Fruit fly (Drosophila melanogaster) whole organism, embryonic: ENCODE data around the gene Pvf2.

ENCODE experiments used
- Abd-B ChIP-seq: fragments of 200-800 bp; sonication (Bioruptor generic); optimal IDR thresholded peaks from 2 replicates; lab custom pipeline; 2018; ENCODE audit warnings: missing biosample characterization, mild to moderate bottlenecking, missing genetic modification characterization, moderate library complexity
- BEAF-32 ChIP-seq: fragments of 200-800 bp; sonication (Bioruptor generic); optimal IDR thresholded peaks from 3 replicates; lab custom pipeline; 2017; ENCODE audit warnings: missing biosample characterization, missing genetic modification characterization, mild to moderate bottlenecking, moderate library complexity, missing genetic modification reagents
- Bgb ChIP-seq: fragments of 200-800 bp; sonication (Bioruptor generic); IDR thresholded peaks from 2 replicates; pipeline ENCODE4 v1.3.6; 2022; ENCODE audit warnings: missing biosample characterization, missing genetic modification characterization; ENCODE audit not compliant: partially characterized antibody
- C15 ChIP-seq: fragments of 200-800 bp; sonication (Bioruptor generic); IDR thresholded peaks from 3 replicates; pipeline ENCODE4 v1.3.6; 2022; ENCODE audit warnings: missing biosample characterization, missing genetic modification characterization
- CG11085 ChIP-seq: fragments of 200-800 bp; sonication (Bioruptor generic); IDR thresholded peaks from 2 replicates; pipeline ENCODE4 v1.3.6; 2022; ENCODE audit warnings: missing biosample characterization, missing genetic modification characterization
- CG11247 ChIP-seq: fragments of 200-800 bp; sonication (Bioruptor generic); IDR thresholded peaks from 2 replicates; pipeline ENCODE4 v1.3.6; 2022; ENCODE audit warnings: missing biosample characterization, missing genetic modification characterization
- CG12391 ChIP-seq: fragments of 200-800 bp; sonication (Bioruptor generic); optimal IDR thresholded peaks from 3 replicates; lab custom pipeline; 2018; ENCODE audit warnings: missing biosample characterization, mild to moderate bottlenecking, missing genetic modification characterization, moderate library complexity
- CG14710 ChIP-seq: fragments of 200-800 bp; sonication (Bioruptor generic); optimal IDR thresholded peaks from 3 replicates; lab custom pipeline; 2019; ENCODE audit warnings: missing biosample characterization, mild to moderate bottlenecking, missing genetic modification characterization, moderate library complexity
- CG15269 ChIP-seq: fragments of 200-800 bp; sonication (Bioruptor generic); optimal IDR thresholded peaks from 2 replicates; lab custom pipeline; 2018; ENCODE audit warnings: missing biosample characterization, mild to moderate bottlenecking, missing genetic modification characterization, moderate library complexity
- CG17385 ChIP-seq: fragments of 200-800 bp; sonication (Bioruptor generic); optimal IDR thresholded peaks from 3 replicates; lab custom pipeline; 2018; ENCODE audit warnings: missing biosample characterization, mild to moderate bottlenecking, missing genetic modification characterization
- CG17802 ChIP-seq: fragments of 200-800 bp; sonication (Bioruptor generic); optimal IDR thresholded peaks from 2 replicates; lab custom pipeline; 2018; ENCODE audit warnings: missing biosample characterization, mild to moderate bottlenecking, missing genetic modification characterization, moderate library complexity
- CG17829 ChIP-seq: fragments of 200-800 bp; optimal IDR thresholded peaks from 2 replicates; lab custom pipeline; 2019; ENCODE audit warnings: missing biosample characterization, mild to moderate bottlenecking, missing genetic modification characterization, moderate library complexity
- CG1792 ChIP-seq: fragments of 200-800 bp; sonication (Bioruptor generic); optimal IDR thresholded peaks from 2 replicates; lab custom pipeline; 2016; ENCODE audit warnings: missing biosample characterization, missing genetic modification characterization
- CG2678 ChIP-seq: fragments of 200-800 bp; sonication (Bioruptor generic); optimal IDR thresholded peaks from 3 replicates; lab custom pipeline; 2019; ENCODE audit warnings: missing biosample characterization, mild to moderate bottlenecking, missing genetic modification characterization, moderate library complexity
- CG3726 ChIP-seq: fragments of 200-800 bp; sonication (Bioruptor generic); IDR thresholded peaks from 3 replicates; pipeline ENCODE4, ENCODE4 v1.3.6; 2022; ENCODE audit warnings: missing biosample characterization, missing genetic modification characterization
- CG5245 ChIP-seq: fragments of 200-800 bp; sonication (Bioruptor generic); optimal IDR thresholded peaks from 3 replicates; lab custom pipeline; 2016; ENCODE audit warnings: missing biosample characterization, missing genetic modification characterization
- CG7745 ChIP-seq: fragments of 200-800 bp; sonication (Bioruptor generic); optimal IDR thresholded peaks from 2 replicates; lab custom pipeline; 2018; ENCODE audit warnings: missing biosample characterization, mild to moderate bottlenecking, missing genetic modification characterization, moderate library complexity
- CG7963 ChIP-seq: fragments of 200-800 bp; sonication (Bioruptor generic); IDR thresholded peaks from 3 replicates; pipeline ENCODE4 v1.3.6; 2022; ENCODE audit warnings: missing biosample characterization, missing genetic modification characterization; ENCODE audit not compliant: partially characterized antibody
- CG8388 ChIP-seq: fragments of 200-800 bp; sonication (Bioruptor generic); optimal IDR thresholded peaks from 2 replicates; lab custom pipeline; 2019; ENCODE audit warnings: missing biosample characterization, mild to moderate bottlenecking, missing genetic modification characterization, moderate library complexity
- Dip3 ChIP-seq: fragments of 200-800 bp; sonication (Bioruptor generic); optimal IDR thresholded peaks from 3 replicates; lab custom pipeline; 2016; ENCODE audit warnings: missing biosample characterization, missing genetic modification characterization
- Dp ChIP-seq: fragments of 200-800 bp; sonication (Bioruptor generic); optimal IDR thresholded peaks from 2 replicates; lab custom pipeline; 2018; ENCODE audit warnings: missing biosample characterization, mild to moderate bottlenecking, missing genetic modification characterization, moderate library complexity
- ERR ChIP-seq: fragments of 200-800 bp; sonication (Bioruptor generic); optimal IDR thresholded peaks from 2 replicates; lab custom pipeline; 2016; ENCODE audit warnings: missing biosample characterization, missing genetic modification characterization
- Gug ChIP-seq: fragments of 200-800 bp; sonication (Bioruptor generic); IDR thresholded peaks from 4 replicates; pipeline ENCODE4 v1.3.6; 2022; ENCODE audit warnings: missing biosample characterization, missing genetic modification characterization
- HLH3B ChIP-seq: fragments of 200-800 bp; sonication (Bioruptor generic); IDR thresholded peaks from 2 replicates; pipeline ENCODE4 v1.3.6; 2022; ENCODE audit warnings: missing biosample characterization, missing genetic modification characterization
- HLH4C ChIP-seq: fragments of 200-800 bp; sonication (Bioruptor generic); IDR thresholded peaks from 3 replicates; pipeline ENCODE4 v1.3.6; 2022; ENCODE audit warnings: missing biosample characterization, missing genetic modification characterization; ENCODE audit not compliant: partially characterized antibody
- Jarid2 ChIP-seq: fragments of 200-800 bp; sonication (Bioruptor generic); optimal IDR thresholded peaks from 3 replicates; lab custom pipeline; 2017; ENCODE audit warnings: mild to moderate bottlenecking, missing biosample characterization, missing genetic modification reagents, missing genetic modification characterization
- Lhr ChIP-seq: fragments of 200-800 bp; sonication (Bioruptor generic); optimal IDR thresholded peaks from 3 replicates; lab custom pipeline; 2017; ENCODE audit warnings: mild to moderate bottlenecking, missing biosample characterization, missing genetic modification reagents, missing genetic modification characterization
- Lim3 ChIP-seq: fragments of 200-800 bp; sonication (Bioruptor generic); IDR thresholded peaks from 2 replicates; pipeline ENCODE4 v1.3.6; 2022; ENCODE audit warnings: missing biosample characterization, missing genetic modification characterization
- Sry-δ ChIP-seq: fragments of 200-800 bp; sonication (Bioruptor generic); optimal IDR thresholded peaks from 2 replicates; lab custom pipeline; 2016; ENCODE audit warnings: missing biosample characterization, missing genetic modification characterization
- cas ChIP-seq: fragments of 200-800 bp; sonication (Bioruptor generic); IDR thresholded peaks from 2 replicates; pipeline ENCODE4 v1.3.6; 2022; ENCODE audit warnings: missing biosample characterization, missing genetic modification characterization
- crc ChIP-seq: fragments of 200-800 bp; sonication (Bioruptor generic); optimal IDR thresholded peaks from 2 replicates; lab custom pipeline; 2016; ENCODE audit warnings: missing biosample characterization, missing genetic modification characterization
- danr ChIP-seq: fragments of 200-800 bp; sonication (Bioruptor generic); IDR thresholded peaks from 2 replicates; pipeline ENCODE4 v1.3.6; 2022; ENCODE audit warnings: missing biosample characterization, missing genetic modification characterization
- fd102C ChIP-seq: fragments of 200-800 bp; sonication (Bioruptor generic); optimal IDR thresholded peaks from 2 replicates; lab custom pipeline; 2018; ENCODE audit warnings: missing biosample characterization, mild to moderate bottlenecking, missing genetic modification characterization, moderate library complexity
- fu2 ChIP-seq: fragments of 200-800 bp; sonication (Bioruptor generic); optimal IDR thresholded peaks from 2 replicates; lab custom pipeline; 2016; ENCODE audit warnings: missing biosample characterization, missing genetic modification characterization
- grn ChIP-seq: fragments of 200-800 bp; sonication (Bioruptor generic); optimal IDR thresholded peaks from 3 replicates; lab custom pipeline; 2017; ENCODE audit warnings: missing biosample characterization, missing genetic modification characterization
- gsb ChIP-seq: fragments of 200-800 bp; sonication (Bioruptor generic); IDR thresholded peaks from 2 replicates; pipeline ENCODE4 v1.3.6; 2022; ENCODE audit warnings: missing biosample characterization, missing genetic modification characterization
- kni ChIP-seq: fragments of 200-800 bp; sonication (Bioruptor generic); optimal IDR thresholded peaks from 3 replicates; lab custom pipeline; 2017; ENCODE audit warnings: mild to moderate bottlenecking, missing biosample characterization, missing genetic modification reagents, missing genetic modification characterization
- lbe ChIP-seq: fragments of 200-800 bp; sonication (Bioruptor generic); optimal IDR thresholded peaks from 2 replicates; lab custom pipeline; 2016; ENCODE audit warnings: missing biosample characterization, mild to moderate bottlenecking, missing genetic modification characterization
- mam ChIP-seq: fragments of 200-800 bp; sonication (Bioruptor generic); optimal IDR thresholded peaks from 3 replicates; lab custom pipeline; 2016; ENCODE audit warnings: missing biosample characterization, missing genetic modification characterization
- org-1 ChIP-seq: fragments of 200-800 bp; sonication (Bioruptor generic); optimal IDR thresholded peaks from 2 replicates; lab custom pipeline; 2017; ENCODE audit warnings: missing biosample characterization, missing genetic modification characterization
- pfk ChIP-seq: fragments of 200-800 bp; sonication (Bioruptor generic); optimal IDR thresholded peaks from 2 replicates; lab custom pipeline; 2018; ENCODE audit warnings: missing biosample characterization, mild to moderate bottlenecking, missing genetic modification characterization, moderate library complexity
- pho ChIP-seq: fragments of 200-800 bp; sonication (Bioruptor generic); optimal IDR thresholded peaks from 2 replicates; lab custom pipeline; 2016; ENCODE audit warnings: missing biosample characterization, missing genetic modification characterization
- phol ChIP-seq: fragments of 200-800 bp; sonication (Bioruptor generic); optimal IDR thresholded peaks from 3 replicates; lab custom pipeline; 2018; ENCODE audit warnings: missing biosample characterization, mild to moderate bottlenecking, missing genetic modification characterization, moderate library complexity
- seq ChIP-seq: fragments of 200-800 bp; sonication (Bioruptor generic); IDR thresholded peaks from 2 replicates; pipeline ENCODE4 v1.3.6; 2022; ENCODE audit warnings: missing biosample characterization, missing genetic modification characterization
- sna ChIP-seq: fragments of 200-800 bp; sonication (Bioruptor generic); IDR thresholded peaks from 2 replicates; pipeline ENCODE4 v1.3.6; 2022; ENCODE audit warnings: missing biosample characterization, missing genetic modification characterization; ENCODE audit not compliant: partially characterized antibody
- sqz ChIP-seq: fragments of 200-800 bp; sonication (Bioruptor generic); optimal IDR thresholded peaks from 3 replicates; lab custom pipeline; 2018; ENCODE audit warnings: missing biosample characterization, mild to moderate bottlenecking, missing genetic modification characterization
- tgo ChIP-seq: fragments of 200-800 bp; sonication (Bioruptor generic); IDR thresholded peaks from 3 replicates; pipeline ENCODE4 v1.3.6; 2022; ENCODE audit warnings: missing biosample characterization, missing genetic modification characterization
- toy ChIP-seq: fragments of 200-800 bp; sonication (Bioruptor generic); IDR thresholded peaks from 2 replicates; pipeline ENCODE4 v1.3.6; 2022; ENCODE audit warnings: missing biosample characterization, missing genetic modification characterization
- vfl ChIP-seq: fragments of 200-800 bp; sonication (Bioruptor generic); optimal IDR thresholded peaks from 2 replicates; lab custom pipeline; 2016; ENCODE audit warnings: missing biosample characterization, missing genetic modification characterization

Gene Pvf2

DNA sequence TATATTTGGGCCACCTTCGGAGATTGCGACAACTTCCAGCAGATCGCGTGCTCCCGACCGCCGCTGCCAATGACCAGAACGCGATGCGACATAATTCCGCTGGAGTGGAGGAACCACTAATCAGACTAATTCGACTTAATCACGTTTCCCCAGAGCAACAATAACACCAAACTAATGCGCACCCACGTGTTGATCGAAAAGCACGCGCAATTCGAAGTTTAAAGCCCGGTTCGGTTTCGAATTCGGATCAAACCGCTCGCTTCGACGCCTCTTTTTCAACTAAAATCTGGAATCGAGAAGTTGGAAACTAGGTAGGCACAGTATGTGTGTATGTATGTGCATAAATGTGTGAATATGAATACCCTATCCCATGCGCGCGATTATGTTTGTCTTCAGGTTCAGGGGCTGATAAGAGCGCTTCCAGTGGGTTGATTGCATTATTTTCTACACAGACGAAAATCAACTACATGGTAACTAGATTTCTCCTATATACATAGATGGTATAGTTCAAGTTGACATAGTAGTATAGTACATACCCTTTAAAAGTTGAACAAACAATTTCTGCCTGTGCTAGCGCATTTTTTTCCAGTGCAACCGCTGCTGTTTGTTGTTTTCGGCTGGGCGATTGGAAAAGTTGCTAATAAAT lies 60.7 kb downstream of the Pvf2 start, which contains the start of gene Gart (continued):
- TF ChIP-seq lbe (GFP tag; lab: Kevin White, UChicago) (peak; percentile 74), toy (GFP tag; lab: Robert Waterston, UW) (no peak), sqz (GFP tag; lab: Kevin White, UChicago) (no peak), pho (peak; percentile 66), org-1 (peak; percentile 76), HLH4C (GFP tag; lab: Robert Waterston, UW) (no peak), Abd-B (GFP tag; lab: Kevin White, UChicago) (peak; percentile 15), Sry-δ (peak; percentile 23), CG17802 (no peak), CG17829 (no peak), CG15269 (peak; percentile 71), CG11247 (0 out of 2 replicates have a peak, but pooled peaks have one; percentile 52), BEAF-32 (GFP tag; lab: Kevin White, UChicago) (no peak), CG7745 (no peak), gsb (no peak), CG12391 (tag; lab: Kevin White, UChicago) (peak; percentile 71), phol (tag; lab: Kevin White, UChicago) (peak; percentile 1), CG17385 (GFP tag; lab: Kevin White, UChicago) (peak; percentile 76), danr (GFP tag; lab: Robert Waterston, UW) (0 out of 2 replicates have a peak, but pooled peaks have one; percentile 16), CG14710 (tag; lab: Kevin White, UChicago) (no peak), tgo (GFP tag; lab: Robert Waterston, UW) (peak; percentile 70), seq (GFP tag; lab: Robert Waterston, UW) (peak; percentile 53; the same call in 1 of the 2 replicates), ERR (GFP tag; lab: Kevin White, UChicago) (peak; percentile 54), CG3726 (GFP tag; lab: Robert Waterston, UW) (no peak), fu2 (GFP tag; lab: Kevin White, UChicago) (peak; percentile 61), sna (GFP tag; lab: Robert Waterston, UW) (no peak), fd102C (GFP tag; lab: Kevin White, UChicago) (no peak), grn (GFP tag; lab: Kevin White, UChicago) (peak; percentile 47), CG5245 (GFP tag; lab: Kevin White, UChicago) (peak; percentile 58), pfk (no peak), Lhr (GFP tag; lab: Kevin White, UChicago) (no peak), CG7963 (GFP tag; lab: Robert Waterston, UW) (no peak), Lim3 (GFP tag; lab: Robert Waterston, UW) (no peak), mam (GFP tag; lab: Kevin White, UChicago) (peak; percentile 72), CG8388 (GFP tag; lab: Kevin White, UChicago) (peak; percentile 62), cas (GFP tag; lab: Robert Waterston, UW) (no peak), vfl (peak; percentile 47), CG11085 (GFP tag; lab: Robert Waterston, UW) (no peak), crc (GFP tag; lab: Kevin White, UChicago) (peak; percentile 46), CG1792 (peak; percentile 75), Dp (GFP tag; lab: Kevin White, UChicago) (no peak), kni (GFP tag; lab: Kevin White, UChicago) (no peak), HLH3B (peak; percentile 70; the same call in 1 of the 2 replicates), Gug (GFP tag; lab: Robert Waterston, UW) (no peak), Dip3 (GFP tag; lab: Kevin White, UChicago) (peak; percentile 36), C15 (GFP tag; lab: Robert Waterston, UW) (0 out of 3 replicates have a peak, but pooled peaks have one; percentile 20), Jarid2 (no peak), Bgb (GFP tag; lab: Robert Waterston, UW) (no peak; the same call in 1 of the 2 replicates), CG2678 (tag; lab: Kevin White, UChicago) (no peak)
